Fruit fly (Drosophila melanogaster) whole organism: ENCODE measurements around the gene Ufsp2.

Experiments
- CG8478 ChIP-seq: fragments of >200 bp; optimal IDR thresholded peaks from 2 replicates; lab custom pipeline; 2018; ENCODE audit warnings: inconsistent platforms
- Dll ChIP-seq: fragments of >200 bp; optimal IDR thresholded peaks from 2 replicates; lab custom pipeline; 2017
- EcR ChIP-seq, 2 experiments: fragments of >200 bp; optimal IDR thresholded peaks; 2 replicates each; lab custom pipeline; 2017; ENCODE audit warnings: missing biosample characterization in 2 of 2, missing genetic modification characterization in 2 of 2, missing genetic modification reagents in 2 of 2
- pan ChIP-seq: fragments of >200 bp; optimal IDR thresholded peaks from 2 replicates; lab custom pipeline; 2017
- psq ChIP-seq: fragments of >200 bp; optimal IDR thresholded peaks from 2 replicates; lab custom pipeline; 2017
- usp ChIP-seq: fragments of >200 bp; optimal IDR thresholded peaks from 2 replicates; lab custom pipeline; 2017; ENCODE audit warnings: missing biosample characterization, missing genetic modification characterization, mixed read lengths

DNA sequence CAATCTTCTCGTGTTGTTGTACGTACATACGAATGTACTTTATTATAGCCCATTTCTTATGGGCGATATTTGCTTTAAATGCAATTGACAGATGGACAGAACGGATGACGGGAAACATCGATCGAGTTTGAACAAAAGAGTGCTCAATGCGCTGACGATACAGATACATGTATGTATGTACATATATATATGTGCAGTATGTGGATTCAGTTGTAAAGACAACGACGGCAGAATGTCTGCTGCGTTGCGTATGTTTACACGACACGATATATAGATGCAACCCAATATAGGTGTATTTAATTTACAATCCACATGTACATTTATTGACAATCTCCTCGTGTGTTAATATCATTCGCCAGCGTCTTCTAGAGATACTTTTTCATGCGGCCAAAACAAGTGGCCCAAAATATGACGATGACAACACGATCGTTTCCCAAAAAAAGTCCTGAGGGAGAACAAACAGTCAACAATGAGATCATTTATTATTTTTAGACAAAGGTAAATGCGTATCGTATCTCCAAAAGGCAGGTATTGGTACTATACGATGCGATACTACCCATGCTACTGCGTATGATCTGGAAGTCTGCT is 45.6 kb upstream of the Ufsp2 start:
- TF ChIP-seq CG8478 (lab: Kevin White, UChicago) (no peak), usp (GFP tag; lab: Kevin White, UChicago) (no peak), pan (no peak), psq (lab: Kevin White, UChicago) (no peak), Dll (lab: Kevin White, UChicago) (no peak), EcR (GFP tag; optimal IDR thresholded peaks at IDR 0.05; lab: Kevin White, UChicago) (no peak)
